Worm (Caenorhabditis elegans) whole organism, young adult: ENCODE data around the gene irld-7.

Experiments used
- F33H1.4 ChIP-seq: fragments of 200-800 bp; sonication (Bioruptor generic); IDR thresholded peaks from 2 replicates; pipeline ENCODE4 v1.3.6; 2022; ENCODE audit warnings: missing genetic modification reagents, missing genetic modification characterization, missing compliant biosample characterization
- F49E8.2 ChIP-seq: sonication (generic microtip); optimal IDR thresholded peaks from 3 replicates; lab custom pipeline; 2017; ENCODE audit warnings: missing genetic modification characterization, mild to moderate bottlenecking, missing compliant biosample characterization, antibody characterized with exemption, moderate library complexity; ENCODE audit not compliant: insufficient read depth
- T26A5.8 ChIP-seq: sonication (generic microtip); optimal IDR thresholded peaks from 2 replicates; lab custom pipeline; 2016; ENCODE audit warnings: missing genetic modification characterization, missing compliant biosample characterization
- Y53G8AR.9 ChIP-seq: fragments of 200-800 bp; sonication (Bioruptor generic); conservative IDR thresholded peaks from 2 replicates; pipeline ENCODE4 v1.3.6; 2022; ENCODE audit warnings: missing genetic modification reagents, missing genetic modification characterization, missing compliant biosample characterization
- aptf-3 ChIP-seq: fragments of 200-800 bp; sonication (Bioruptor generic); IDR thresholded peaks from 2 replicates; pipeline ENCODE4 v1.3.6; 2022; ENCODE audit warnings: missing genetic modification characterization, missing compliant biosample characterization
- atf-7 ChIP-seq: sonication (generic microtip); optimal IDR thresholded peaks from 2 replicates; lab custom pipeline; 2017; ENCODE audit warnings: mild to moderate bottlenecking, missing genetic modification characterization, missing compliant biosample characterization
- bed-1 ChIP-seq: fragments of 200-800 bp; sonication (Bioruptor generic); IDR thresholded peaks from 2 replicates; pipeline ENCODE4 v1.3.6; 2022; ENCODE audit warnings: missing genetic modification reagents, missing genetic modification characterization, missing compliant biosample characterization
- cebp-1 ChIP-seq, 2 experiments: fragments of 200-800 bp in 1 of 2; sonication (Bioruptor generic) in 1 of 2; sonication (generic microtip) in 1 of 2; IDR thresholded peaks in 1 of 2; optimal IDR thresholded peaks in 1 of 2; 2 replicates each; pipeline versions ENCODE4 v1.3.6 to Lab custom; 2017 to 2022; ENCODE audit warnings: missing compliant biosample characterization in 2 of 2, missing genetic modification characterization in 2 of 2, mild to moderate bottlenecking in 1 of 2, missing genetic modification reagents in 1 of 2, moderate library complexity in 1 of 2
- cebp-2 ChIP-seq: fragments of 200-800 bp; sonication (Bioruptor generic); IDR thresholded peaks from 2 replicates; pipeline ENCODE4 v1.3.6; 2022; ENCODE audit warnings: missing genetic modification characterization, missing compliant biosample characterization
- ceh-100 ChIP-seq: fragments of 200-800 bp; sonication (Bioruptor generic); IDR thresholded peaks from 2 replicates; pipeline ENCODE4 v1.3.6; 2022; ENCODE audit warnings: missing genetic modification reagents, missing genetic modification characterization, missing compliant biosample characterization
- dpl-1 ChIP-seq: fragments of 150-350 bp; optimal IDR thresholded peaks from 2 replicates; lab custom pipeline; 2014; ENCODE audit warnings: missing biosample characterization, missing genetic modification reagents, missing genetic modification characterization
- efl-1 ChIP-seq: fragments of 150-350 bp; optimal IDR thresholded peaks from 2 replicates; lab custom pipeline; 2014; ENCODE audit warnings: missing biosample characterization, missing genetic modification reagents, missing genetic modification characterization
- hlh-26 ChIP-seq: fragments of 200-800 bp; sonication (Bioruptor generic); conservative IDR thresholded peaks from 2 replicates; pipeline ENCODE4 v1.3.6; 2022; ENCODE audit warnings: missing genetic modification reagents, missing genetic modification characterization, missing compliant biosample characterization
- hmg-1.2 ChIP-seq: fragments of 200-800 bp; sonication (Bioruptor generic); IDR thresholded peaks from 2 replicates; pipeline ENCODE4 v1.3.6; 2022; ENCODE audit warnings: missing genetic modification reagents, missing genetic modification characterization, missing compliant biosample characterization
- hmg-20 ChIP-seq: fragments of 200-800 bp; sonication (Bioruptor generic); IDR thresholded peaks from 2 replicates; pipeline ENCODE4 v1.3.6; 2022; ENCODE audit warnings: missing genetic modification reagents, missing genetic modification characterization, missing compliant biosample characterization
- lin-35 ChIP-seq, 3 experiments: fragments of 150-350 bp in 2 of 3; sonication (generic microtip) in 1 of 3; optimal IDR thresholded peaks; 2 replicates each; lab custom pipeline; 2014 to 2018; ENCODE audit warnings: missing biosample characterization in 3 of 3, missing genetic modification characterization in 3 of 3, missing genetic modification reagents in 3 of 3
- lin-54 ChIP-seq: fragments of 200-800 bp; sonication (Bioruptor generic); optimal IDR thresholded peaks from 2 replicates; lab custom pipeline; 2018; ENCODE audit warnings: mild to moderate bottlenecking, missing genetic modification characterization, missing compliant biosample characterization
- lir-1 ChIP-seq: fragments of 200-800 bp; sonication (Bioruptor generic); conservative IDR thresholded peaks from 2 replicates; pipeline ENCODE4 v1.3.6; 2022; ENCODE audit warnings: missing genetic modification reagents, missing genetic modification characterization, missing compliant biosample characterization
- mcd-1 ChIP-seq: fragments of 200-800 bp; sonication (Bioruptor generic); IDR thresholded peaks from 2 replicates; pipeline ENCODE4 v1.3.6; 2022; ENCODE audit warnings: missing genetic modification reagents, missing genetic modification characterization, missing compliant biosample characterization
- nhr-179 ChIP-seq: sonication (generic microtip); optimal IDR thresholded peaks from 2 replicates; lab custom pipeline; 2016; ENCODE audit warnings: mild to moderate bottlenecking, missing genetic modification characterization, missing compliant biosample characterization
- nhr-80 ChIP-seq: sonication (generic microtip); optimal IDR thresholded peaks from 2 replicates; lab custom pipeline; 2016; ENCODE audit warnings: missing genetic modification characterization, missing compliant biosample characterization
- nhr-90 ChIP-seq: sonication (generic microtip); optimal IDR thresholded peaks from 2 replicates; lab custom pipeline; 2016; ENCODE audit warnings: missing genotype, mild to moderate bottlenecking, missing genetic modification characterization, missing compliant biosample characterization
- rec-8 ChIP-seq, 2 experiments: sonication (generic microtip); optimal IDR thresholded peaks; 2 replicates each; lab custom pipeline; 2016; ENCODE audit warnings: mild to moderate bottlenecking in 2 of 2, missing genetic modification characterization in 2 of 2, missing genetic modification reagents in 2 of 2, missing genotype in 2 of 2, missing biosample characterization in 1 of 2, missing compliant biosample characterization in 1 of 2, moderate library complexity in 1 of 2
- sea-2 ChIP-seq: fragments of 200-800 bp; sonication (Bioruptor generic); IDR thresholded peaks from 2 replicates; pipeline ENCODE4 v1.3.6; 2022; ENCODE audit warnings: missing genetic modification characterization, missing compliant biosample characterization
- snpc-1.3 ChIP-seq: sonication (generic microtip); optimal IDR thresholded peaks from 2 replicates; lab custom pipeline; 2017; ENCODE audit warnings: missing genetic modification characterization, mild to moderate bottlenecking, missing compliant biosample characterization, antibody characterized with exemption, moderate library complexity, missing genotype, missing genetic modification reagents; ENCODE audit not compliant: insufficient read depth
- snpc-3.4 ChIP-seq: sonication (generic microtip); optimal IDR thresholded peaks from 2 replicates; lab custom pipeline; 2017; ENCODE audit warnings: missing genetic modification characterization, mild to moderate bottlenecking, missing compliant biosample characterization, antibody characterized with exemption, moderate library complexity, missing genotype, missing genetic modification reagents
- snpc-4 ChIP-seq, 5 experiments: fragments of 150-350 bp in 1 of 5; sonication (generic microtip) in 4 of 5; optimal IDR thresholded peaks; 2 replicates each; lab custom pipeline; 2014 to 2018; ENCODE audit warnings: missing genetic modification characterization in 5 of 5, missing biosample characterization in 3 of 5, antibody characterized with exemption in 2 of 5, mild to moderate bottlenecking in 2 of 5, missing compliant biosample characterization in 2 of 5, missing genotype in 2 of 5, moderate library complexity in 2 of 5, missing genetic modification reagents in 1 of 5
- tbp1 ChIP-seq: fragments of 200-800 bp; sonication (Bioruptor generic); optimal IDR thresholded peaks from 2 replicates; lab custom pipeline; 2018; ENCODE audit warnings: mild to moderate bottlenecking, missing genetic modification characterization, missing compliant biosample characterization

Gene irld-7

ce11 chrIV:6590029-6590428 lies at the start of gene irld-7, which contains the start of gene lec-11:
Gene irld-7 (plus strand): TSS chrIV:6590360.
Gene lec-11 (minus strand): TSS chrIV:6590154.
- TF ChIP-seq rec-8 (tag; optimal IDR thresholded peaks at IDR 0.05; lab: Kevin White, UChicago), result no peak
- TF ChIP-seq nhr-80 (tag; lab: Kevin White, UChicago), result peak; percentile 69

ce11 chrIV:6541435-6541834 lies 48.7 kb upstream of the irld-7 start, which contains the start of gene C01G5.25:
Gene C01G5.25 (plus strand): TSS chrIV:6541684.
- TF ChIP-seq Y53G8AR.9 (GFP tag; lab: Robert Waterston, UW), result no peak
- no peak for TF ChIP-seq cebp-2
- no peak for TF ChIP-seq lin-35 (GFP tag; optimal IDR thresholded peaks at IDR 0.05; lab: Kevin White, UChicago)

- no peak for TF ChIP-seq hlh-26 (GFP tag; lab: Robert Waterston, UW)
- TF ChIP-seq aptf-3, result no peak
- TF ChIP-seq F49E8.2, result no peak
- TF ChIP-seq, all 124 proteins: peak for 0
These were observed 47.2 kb upstream of the irld-7 start for ce11 chrIV:6542962-6543361.

- TF ChIP-seq hlh-26 (GFP tag; lab: Robert Waterston, UW) (no peak), atf-7 (tag; lab: Kevin White, UChicago) (no peak), nhr-179 (no peak), sea-2 (GFP tag; lab: Robert Waterston, UW) (no peak), T26A5.8 (tag; lab: Kevin White, UChicago) (no peak), bed-1 (no peak)
- TF ChIP-seq, all 124 proteins: peak for 0
These were observed 42.8 kb upstream of the irld-7 start for ce11 chrIV:6547397-6547796.

- no peak for TF ChIP-seq ceh-100 (GFP tag; lab: Robert Waterston, UW)
- TF ChIP-seq hmg-1.2 (GFP tag; lab: Robert Waterston, UW), result peak; percentile 88
- peak; percentile 18; the same call in 1 of the 2 replicates for TF ChIP-seq F33H1.4 (GFP tag; lab: Robert Waterston, UW)
- no peak for TF ChIP-seq cebp-1 (GFP tag; IDR thresholded peaks at IDR 0.05; lab: Robert Waterston, UW)
- peak; percentile 37 for TF ChIP-seq cebp-1 (tag; optimal IDR thresholded peaks at IDR 0.05; lab: Kevin White, UChicago)
- TF ChIP-seq tbp1 (GFP tag; lab: Kevin White, UChicago), result peak; percentile 26
- TF ChIP-seq nhr-90 (tag; lab: Kevin White, UChicago), result no peak
- TF ChIP-seq mcd-1 (GFP tag; lab: Robert Waterston, UW), result peak; percentile 87
- peak; percentile 52 for TF ChIP-seq dpl-1 (GFP tag; lab: Kevin White, UChicago)
- TF ChIP-seq lin-35 (GFP tag; optimal IDR thresholded peaks at IDR 0.05; lab: Kevin White, UChicago), result peak in 1 of 3 experiments; percentile 90
- peak; percentile 27 for TF ChIP-seq snpc-1.3
- no peak for TF ChIP-seq snpc-4 (GFP tag; optimal IDR thresholded peaks at IDR 0.05; lab: Kevin White, UChicago)
- TF ChIP-seq snpc-4 (tag; optimal IDR thresholded peaks at IDR 0.05; lab: Kevin White, UChicago), result peak in 2 of 4 experiments; percentile 74 to 83
- no peak for TF ChIP-seq atf-7 (tag; lab: Kevin White, UChicago)
- TF ChIP-seq efl-1 (GFP tag; lab: Kevin White, UChicago), result peak; percentile 72
- TF ChIP-seq snpc-3.4 (tag; lab: Kevin White, UChicago), result peak; percentile 37
- TF ChIP-seq hmg-20 (GFP tag; lab: Robert Waterston, UW), result no peak
- TF ChIP-seq lin-54, result peak; percentile 93
- no peak for TF ChIP-seq lir-1 (GFP tag; lab: Robert Waterston, UW)
These were observed 41.6 kb upstream of the irld-7 start, which contains the start of gene fan-1 for ce11 chrIV:6548609-6549008. Gene fan-1 (plus strand): TSS chrIV:6548686.
